Fruit fly (Drosophila melanogaster) whole organism, embryonic: Measurements from ENCODE around the gene Mnn1.

Experiments
- Asciz ChIP-seq: fragments of 200-800 bp; sonication (Bioruptor generic); optimal IDR thresholded peaks from 2 replicates; lab custom pipeline; 2017; ENCODE audit warnings: missing biosample characterization, mild to moderate bottlenecking, missing genetic modification characterization, missing genetic modification reagents
- Awh ChIP-seq: fragments of 200-800 bp; sonication (Bioruptor generic); IDR thresholded peaks from 2 replicates; pipeline ENCODE4, ENCODE4 v1.3.6; 2022; ENCODE audit warnings: missing biosample characterization, missing genetic modification characterization
- Bteb2 ChIP-seq: fragments of 200-800 bp; sonication (Bioruptor generic); optimal IDR thresholded peaks from 2 replicates; lab custom pipeline; 2016; ENCODE audit warnings: missing biosample characterization, missing genetic modification characterization
- CG10431 ChIP-seq: fragments of 200-800 bp; sonication (Bioruptor generic); optimal IDR thresholded peaks from 3 replicates; lab custom pipeline; 2018; ENCODE audit warnings: missing biosample characterization, mild to moderate bottlenecking, missing genetic modification characterization
- CG11398 ChIP-seq: fragments of 200-800 bp; sonication (Bioruptor generic); optimal IDR thresholded peaks from 2 replicates; lab custom pipeline; 2016; ENCODE audit warnings: missing biosample characterization, missing genetic modification characterization
- CG12071 ChIP-seq: fragments of 200-800 bp; sonication (Bioruptor generic); optimal IDR thresholded peaks from 3 replicates; lab custom pipeline; 2018; ENCODE audit warnings: missing biosample characterization, mild to moderate bottlenecking, missing genetic modification characterization
- CG12744 ChIP-seq: fragments of 200-800 bp; sonication (Bioruptor generic); optimal IDR thresholded peaks from 2 replicates; lab custom pipeline; 2016; ENCODE audit warnings: missing biosample characterization, missing genetic modification characterization
- CG13775 ChIP-seq: fragments of 200-800 bp; sonication (Bioruptor generic); optimal IDR thresholded peaks from 3 replicates; lab custom pipeline; 2017; ENCODE audit warnings: missing biosample characterization, mild to moderate bottlenecking, missing genetic modification characterization
- CG14860 ChIP-seq: fragments of 200-800 bp; sonication (Bioruptor generic); IDR thresholded peaks from 3 replicates; pipeline ENCODE4 v1.3.6; 2022; ENCODE audit warnings: missing biosample characterization, missing genetic modification characterization; ENCODE audit not compliant: partially characterized antibody
- CG15073 ChIP-seq: fragments of 200-800 bp; sonication (Bioruptor generic); optimal IDR thresholded peaks from 2 replicates; lab custom pipeline; 2016; ENCODE audit warnings: missing biosample characterization, missing genetic modification characterization
- CG1602 ChIP-seq: fragments of 200-800 bp; sonication (Bioruptor generic); optimal IDR thresholded peaks from 3 replicates; lab custom pipeline; 2016; ENCODE audit warnings: missing biosample characterization, missing genetic modification characterization
- CG1647 ChIP-seq: fragments of 200-800 bp; sonication (Bioruptor generic); optimal IDR thresholded peaks from 3 replicates; lab custom pipeline; 2016; ENCODE audit warnings: missing biosample characterization, missing genetic modification characterization
- CG16779 ChIP-seq: fragments of 200-800 bp; sonication (Bioruptor generic); IDR thresholded peaks from 2 replicates; pipeline ENCODE4 v1.3.6; 2022; ENCODE audit warnings: missing biosample characterization, missing genetic modification characterization
- CG2712 ChIP-seq: fragments of 200-800 bp; optimal IDR thresholded peaks from 3 replicates; lab custom pipeline; 2019; ENCODE audit warnings: missing biosample characterization, mild to moderate bottlenecking, missing genetic modification characterization, moderate library complexity
- CG30403 ChIP-seq: fragments of 200-800 bp; sonication (Bioruptor generic); optimal IDR thresholded peaks from 3 replicates; lab custom pipeline; 2016; ENCODE audit warnings: missing biosample characterization, missing genetic modification characterization
- CG42726 ChIP-seq: fragments of 200-800 bp; sonication (Bioruptor generic); IDR thresholded peaks from 2 replicates; pipeline ENCODE4 v1.3.6; 2022; ENCODE audit warnings: missing biosample characterization, missing genetic modification characterization; ENCODE audit not compliant: partially characterized antibody
- CG4360 ChIP-seq: fragments of 200-800 bp; sonication (Bioruptor generic); IDR thresholded peaks from 2 replicates; pipeline ENCODE4 v1.3.6; 2022; ENCODE audit warnings: missing biosample characterization, missing genetic modification characterization
- CG4617 ChIP-seq: fragments of 200-800 bp; sonication (Bioruptor generic); optimal IDR thresholded peaks from 3 replicates; lab custom pipeline; 2016; ENCODE audit warnings: missing biosample characterization, missing genetic modification characterization, borderline replicate concordance
- CG6654 ChIP-seq: fragments of 200-800 bp; sonication (Bioruptor generic); optimal IDR thresholded peaks from 2 replicates; lab custom pipeline; 2017; ENCODE audit warnings: missing biosample characterization, mild to moderate bottlenecking, missing genetic modification characterization
- CG7928 ChIP-seq: fragments of 200-800 bp; sonication (Bioruptor generic); optimal IDR thresholded peaks from 2 replicates; lab custom pipeline; 2017; ENCODE audit warnings: missing biosample characterization, mild to moderate bottlenecking, missing genetic modification characterization
- CG8388 ChIP-seq: fragments of 200-800 bp; sonication (Bioruptor generic); optimal IDR thresholded peaks from 2 replicates; lab custom pipeline; 2019; ENCODE audit warnings: missing biosample characterization, mild to moderate bottlenecking, missing genetic modification characterization, moderate library complexity
- CG8944 ChIP-seq: fragments of 200-800 bp; sonication (Bioruptor generic); optimal IDR thresholded peaks from 3 replicates; lab custom pipeline; 2016; ENCODE audit warnings: missing biosample characterization, missing genetic modification characterization
- CG9727 ChIP-seq: fragments of 200-800 bp; sonication (Bioruptor generic); optimal IDR thresholded peaks from 3 replicates; lab custom pipeline; 2017; ENCODE audit warnings: missing biosample characterization, mild to moderate bottlenecking, missing genetic modification characterization
- E2f2 ChIP-seq: fragments of 200-800 bp; sonication (Bioruptor generic); IDR thresholded peaks from 2 replicates; pipeline ENCODE4 v1.3.6; 2022; ENCODE audit warnings: missing biosample characterization, missing genetic modification characterization
- HLH3B ChIP-seq: fragments of 200-800 bp; sonication (Bioruptor generic); IDR thresholded peaks from 2 replicates; pipeline ENCODE4 v1.3.6; 2022; ENCODE audit warnings: missing biosample characterization, missing genetic modification characterization
- Hey ChIP-seq: fragments of 200-800 bp; sonication (Bioruptor generic); optimal IDR thresholded peaks from 3 replicates; lab custom pipeline; 2018; ENCODE audit warnings: missing biosample characterization, mild to moderate bottlenecking, missing genetic modification characterization
- Hr39 ChIP-seq: fragments of >200 bp; optimal IDR thresholded peaks from 2 replicates; lab custom pipeline; 2017
- Jarid2 ChIP-seq: fragments of 200-800 bp; sonication (Bioruptor generic); optimal IDR thresholded peaks from 3 replicates; lab custom pipeline; 2017; ENCODE audit warnings: mild to moderate bottlenecking, missing biosample characterization, missing genetic modification reagents, missing genetic modification characterization
- Max ChIP-seq: fragments of 200-800 bp; sonication (Bioruptor generic); optimal IDR thresholded peaks from 2 replicates; lab custom pipeline; 2016; ENCODE audit warnings: missing biosample characterization, mild to moderate bottlenecking, missing genetic modification characterization
- Trl ChIP-seq, 3 experiments: fragments of >200 bp in 2 of 3; fragments of 200-800 bp in 1 of 3; sonication (Bioruptor generic) in 1 of 3; optimal IDR thresholded peaks; 2 replicates in 1 of 3; 3 replicates in 2 of 3; lab custom pipeline; 2016 to 2017; ENCODE audit warnings: missing biosample characterization in 1 of 3, missing genetic modification characterization in 1 of 3
- Xbp1 ChIP-seq: fragments of 200-800 bp; sonication (Bioruptor generic); optimal IDR thresholded peaks from 3 replicates; lab custom pipeline; 2016; ENCODE audit warnings: missing biosample characterization, mild to moderate bottlenecking, missing genetic modification characterization
- YL-1 ChIP-seq: fragments of 200-800 bp; sonication (Bioruptor generic); optimal IDR thresholded peaks from 3 replicates; lab custom pipeline; 2017; ENCODE audit warnings: missing biosample characterization, mild to moderate bottlenecking, missing genetic modification characterization
- ac ChIP-seq: fragments of 200-800 bp; sonication (Bioruptor generic); optimal IDR thresholded peaks from 3 replicates; lab custom pipeline; 2017; ENCODE audit warnings: missing biosample characterization, mild to moderate bottlenecking, missing genetic modification characterization
- aop ChIP-seq: fragments of 200-800 bp; sonication (Bioruptor generic); IDR thresholded peaks from 2 replicates; pipeline ENCODE4 v1.3.6; 2022; ENCODE audit warnings: missing biosample characterization, missing genetic modification characterization
- bowl ChIP-seq: fragments of 200-800 bp; sonication (Bioruptor generic); IDR thresholded peaks from 2 replicates; pipeline ENCODE4 v1.3.6; 2022; ENCODE audit warnings: missing biosample characterization, missing genetic modification characterization
- cad ChIP-seq: fragments of >200 bp; optimal IDR thresholded peaks from 2 replicates; lab custom pipeline; 2017; ENCODE audit warnings: missing biosample characterization, missing genetic modification characterization
- cg ChIP-seq: fragments of 200-800 bp; sonication (Bioruptor generic); optimal IDR thresholded peaks from 3 replicates; lab custom pipeline; 2019; ENCODE audit warnings: missing biosample characterization, mild to moderate bottlenecking, missing genetic modification characterization, moderate library complexity
- gce ChIP-seq: fragments of 200-800 bp; sonication (Bioruptor generic); IDR thresholded peaks from 3 replicates; pipeline ENCODE4 v1.3.6; 2022; ENCODE audit warnings: missing biosample characterization, missing genetic modification characterization
- gcm ChIP-seq: fragments of 200-800 bp; sonication (Bioruptor generic); optimal IDR thresholded peaks from 2 replicates; lab custom pipeline; 2019; ENCODE audit warnings: missing biosample characterization, mild to moderate bottlenecking, missing genetic modification characterization, moderate library complexity
- gem ChIP-seq: fragments of 200-800 bp; sonication (Bioruptor generic); optimal IDR thresholded peaks from 2 replicates; lab custom pipeline; 2019; ENCODE audit warnings: missing biosample characterization, mild to moderate bottlenecking, missing genetic modification characterization, moderate library complexity
- gsb-n ChIP-seq: fragments of 200-800 bp; sonication (Bioruptor generic); optimal IDR thresholded peaks from 3 replicates; lab custom pipeline; 2018; ENCODE audit warnings: missing biosample characterization, mild to moderate bottlenecking, missing genetic modification characterization
- ind ChIP-seq: fragments of 200-800 bp; sonication (Bioruptor generic); optimal IDR thresholded peaks from 3 replicates; lab custom pipeline; 2016; ENCODE audit warnings: missing biosample characterization, missing genetic modification characterization
- lab ChIP-seq: fragments of 200-800 bp; sonication (Bioruptor generic); optimal IDR thresholded peaks from 3 replicates; lab custom pipeline; 2017; ENCODE audit warnings: missing biosample characterization, missing genetic modification characterization, mild to moderate bottlenecking, moderate library complexity, missing genetic modification reagents
- lmd ChIP-seq: fragments of 200-800 bp; sonication (Bioruptor generic); IDR thresholded peaks from 2 replicates; pipeline ENCODE4 v1.3.6; 2022; ENCODE audit warnings: missing biosample characterization, missing genetic modification characterization
- mld ChIP-seq: fragments of 200-800 bp; sonication (Bioruptor generic); IDR thresholded peaks from 3 replicates; pipeline ENCODE4 v1.3.6; 2022; ENCODE audit warnings: missing biosample characterization, missing genetic modification characterization; ENCODE audit not compliant: partially characterized antibody
- onecut ChIP-seq: fragments of 200-800 bp; sonication (Bioruptor generic); IDR thresholded peaks from 2 replicates; pipeline ENCODE4 v1.3.6; 2022; ENCODE audit warnings: missing biosample characterization, missing genetic modification characterization
- sim ChIP-seq: fragments of 200-800 bp; sonication (Bioruptor generic); IDR thresholded peaks from 2 replicates; pipeline ENCODE4 v1.3.6; 2022; ENCODE audit warnings: missing biosample characterization, missing genetic modification characterization
- tio ChIP-seq: fragments of 200-800 bp; sonication (Bioruptor generic); optimal IDR thresholded peaks from 2 replicates; lab custom pipeline; 2017; ENCODE audit warnings: missing biosample characterization, missing genetic modification characterization, inconsistent platforms
- z ChIP-seq: fragments of 200-800 bp; sonication (Bioruptor generic); IDR thresholded peaks from 3 replicates; pipeline ENCODE4 v1.3.6; 2022; ENCODE audit warnings: missing biosample characterization, missing genetic modification characterization

The Mnn1 gene

dm6 chr2L:7039342-7039684 lies 16.8 kb upstream of the Mnn1 start (continued):
- TF ChIP-seq Xbp1 (GFP tag; lab: Kevin White, UChicago), result peak; percentile 80
- TF ChIP-seq CG9727, result peak; percentile 39
- TF ChIP-seq CG12744 (GFP tag; lab: Kevin White, UChicago), result peak; percentile 21
- no peak for TF ChIP-seq Jarid2 (GFP tag; lab: Kevin White, UChicago)
- TF ChIP-seq cad (GFP tag; lab: Kevin White, UChicago), result no peak
- no peak for TF ChIP-seq Hr39 (lab: Kevin White, UChicago)
- peak; percentile 31 for TF ChIP-seq CG11398

- TF ChIP-seq gce (no peak; the same call in 2 of the 3 replicates), cg (GFP tag; lab: Kevin White, UChicago) (peak; percentile 47), CG1647 (GFP tag; lab: Kevin White, UChicago) (no peak), CG6654 (GFP tag; lab: Kevin White, UChicago) (no peak), gem (tag; lab: Kevin White, UChicago) (peak; percentile 58), lab (GFP tag; lab: Kevin White, UChicago) (peak; percentile 83), CG4617 (GFP tag; lab: Kevin White, UChicago) (peak; percentile 51), CG8944 (GFP tag; lab: Kevin White, UChicago) (peak; percentile 20), ind (GFP tag; lab: Kevin White, UChicago) (peak; percentile 4), E2f2 (peak; percentile 98), CG2712 (tag; lab: Kevin White, UChicago) (peak; percentile 33), lmd (peak; percentile 54), CG7928 (GFP tag; lab: Kevin White, UChicago) (peak; percentile 39), CG4360 (GFP tag; lab: Robert Waterston, UW) (no peak), CG10431 (GFP tag; lab: Kevin White, UChicago) (no peak), CG1602 (GFP tag; lab: Kevin White, UChicago) (no peak), Asciz (GFP tag; lab: Kevin White, UChicago) (peak; percentile 22), CG12071 (GFP tag; lab: Kevin White, UChicago) (peak; percentile 42), aop (GFP tag; lab: Robert Waterston, UW) (no peak), Trl (optimal IDR thresholded peaks at IDR 0.05; lab: Kevin White, UChicago) (no peak), Trl (GFP tag; optimal IDR thresholded peaks at IDR 0.05; lab: Kevin White, UChicago) (peak; percentile 50), sim (no peak), HLH3B (GFP tag; lab: Robert Waterston, UW) (peak; percentile 59), tio (GFP tag; lab: Kevin White, UChicago) (no peak), gsb-n (tag; lab: Kevin White, UChicago) (no peak), bowl (GFP tag; lab: Robert Waterston, UW) (no peak), CG14860 (peak; percentile 29; the same call in 1 of the 3 replicates), CG30403 (GFP tag; lab: Kevin White, UChicago) (peak; percentile 44), mld (GFP tag; lab: Robert Waterston, UW) (no peak), CG16779 (GFP tag; lab: Robert Waterston, UW) (peak; percentile 58), CG42726 (GFP tag; lab: Robert Waterston, UW) (peak; percentile 71), z (GFP tag; lab: Robert Waterston, UW) (no peak), YL-1 (GFP tag; lab: Kevin White, UChicago) (peak; percentile 61), ac (GFP tag; lab: Kevin White, UChicago) (no peak), CG8388 (no peak), onecut (peak; percentile 79), CG15073 (GFP tag; lab: Kevin White, UChicago) (no peak), Max (GFP tag; lab: Kevin White, UChicago) (peak; percentile 36), Bteb2 (GFP tag; lab: Kevin White, UChicago) (no peak), Hey (tag; lab: Kevin White, UChicago) (peak; percentile 8), CG13775 (GFP tag; lab: Kevin White, UChicago) (peak; percentile 49), gcm (GFP tag; lab: Kevin White, UChicago) (peak; percentile 12), Awh (GFP tag; lab: Robert Waterston, UW) (no peak; the same call in 1 of the 2 replicates)
Observed at dm6 chr2L:7042150-7042811, 13.8 kb upstream of the Mnn1 start.
